Worm (Caenorhabditis elegans) whole organism, young adult: ENCODE results near the gene Y73F8A.36.

Experiments used
- F49E8.2 ChIP-seq: sonication (generic microtip); optimal IDR thresholded peaks from 3 replicates; lab custom pipeline; 2017; ENCODE audit warnings: missing genetic modification characterization, mild to moderate bottlenecking, missing compliant biosample characterization, antibody characterized with exemption, moderate library complexity; ENCODE audit not compliant: insufficient read depth
- F52B5.7 ChIP-seq: sonication (generic microtip); optimal IDR thresholded peaks from 2 replicates; lab custom pipeline; 2016; ENCODE audit warnings: mild to moderate bottlenecking, missing genetic modification characterization, missing compliant biosample characterization
- F55B11.4 ChIP-seq: sonication (generic microtip); optimal IDR thresholded peaks from 2 replicates; lab custom pipeline; 2016; ENCODE audit warnings: missing compliant biosample characterization, missing genetic modification characterization, borderline replicate concordance; ENCODE audit not compliant: insufficient read depth
- K11D2.4 ChIP-seq: fragments of 200-800 bp; sonication (Bioruptor generic); IDR thresholded peaks from 2 replicates; pipeline ENCODE4 v1.3.6; 2022; ENCODE audit warnings: missing genetic modification reagents, missing genetic modification characterization, missing compliant biosample characterization
- Y53G8AR.9 ChIP-seq: fragments of 200-800 bp; sonication (Bioruptor generic); conservative IDR thresholded peaks from 2 replicates; pipeline ENCODE4 v1.3.6; 2022; ENCODE audit warnings: missing genetic modification reagents, missing genetic modification characterization, missing compliant biosample characterization
- Y67H2A.10 ChIP-seq: fragments of 200-800 bp; sonication (Bioruptor generic); conservative IDR thresholded peaks from 2 replicates; pipeline ENCODE4 v1.3.6; 2022; ENCODE audit warnings: missing genetic modification reagents, missing genetic modification characterization, missing compliant biosample characterization
- Y79H2A.3 ChIP-seq: fragments of 200-800 bp; sonication (Bioruptor generic); conservative IDR thresholded peaks from 2 replicates; pipeline ENCODE4 v1.3.6; 2022; ENCODE audit warnings: missing genetic modification reagents, missing genetic modification characterization, missing compliant biosample characterization
- ZK185.1 ChIP-seq: sonication (generic microtip); optimal IDR thresholded peaks from 2 replicates; lab custom pipeline; 2016; ENCODE audit warnings: mild to moderate bottlenecking, missing genetic modification characterization, missing compliant biosample characterization; ENCODE audit not compliant: poor library complexity, severe bottlenecking
- athp-1 ChIP-seq: sonication (generic microtip); optimal IDR thresholded peaks from 2 replicates; lab custom pipeline; 2017; ENCODE audit warnings: mild to moderate bottlenecking, missing genetic modification characterization, missing compliant biosample characterization
- attf-6 ChIP-seq: fragments of 200-800 bp; sonication (Bioruptor generic); IDR thresholded peaks from 2 replicates; pipeline ENCODE4 v1.3.6; 2022; ENCODE audit warnings: missing genetic modification reagents, missing genetic modification characterization, missing compliant biosample characterization
- cebp-2 ChIP-seq: fragments of 200-800 bp; sonication (Bioruptor generic); IDR thresholded peaks from 2 replicates; pipeline ENCODE4 v1.3.6; 2022; ENCODE audit warnings: missing genetic modification characterization, missing compliant biosample characterization
- fkh-3 ChIP-seq: sonication (generic microtip); optimal IDR thresholded peaks from 2 replicates; lab custom pipeline; 2016; ENCODE audit warnings: mild to moderate bottlenecking, missing genetic modification characterization, missing compliant biosample characterization
- gei-17 ChIP-seq: fragments of 200-800 bp; sonication (Bioruptor generic); optimal IDR thresholded peaks from 2 replicates; lab custom pipeline; 2018; ENCODE audit warnings: mild to moderate bottlenecking, missing genetic modification characterization, missing compliant biosample characterization
- hmg-1.2 ChIP-seq: fragments of 200-800 bp; sonication (Bioruptor generic); IDR thresholded peaks from 2 replicates; pipeline ENCODE4 v1.3.6; 2022; ENCODE audit warnings: missing genetic modification reagents, missing genetic modification characterization, missing compliant biosample characterization
- hmg-20 ChIP-seq: fragments of 200-800 bp; sonication (Bioruptor generic); IDR thresholded peaks from 2 replicates; pipeline ENCODE4 v1.3.6; 2022; ENCODE audit warnings: missing genetic modification reagents, missing genetic modification characterization, missing compliant biosample characterization
- hsf-1 ChIP-seq: fragments of 200-800 bp; sonication (Bioruptor generic); IDR thresholded peaks from 2 replicates; pipeline ENCODE4 v1.3.6; 2022; ENCODE audit warnings: missing genetic modification reagents, missing genetic modification characterization, missing compliant biosample characterization
- lin-35 ChIP-seq, 3 experiments: fragments of 150-350 bp in 2 of 3; sonication (generic microtip) in 1 of 3; optimal IDR thresholded peaks; 2 replicates each; lab custom pipeline; 2014 to 2018; ENCODE audit warnings: missing biosample characterization in 3 of 3, missing genetic modification characterization in 3 of 3, missing genetic modification reagents in 3 of 3
- lin-40 ChIP-seq: sonication (generic microtip); optimal IDR thresholded peaks from 2 replicates; lab custom pipeline; 2016; ENCODE audit warnings: missing genetic modification characterization, mild to moderate bottlenecking, missing compliant biosample characterization, missing genotype, missing genetic modification reagents
- madf-8 ChIP-seq: fragments of 200-800 bp; sonication (Bioruptor generic); conservative IDR thresholded peaks from 2 replicates; pipeline ENCODE4 v1.3.6; 2022; ENCODE audit warnings: missing genetic modification reagents, missing genetic modification characterization, missing compliant biosample characterization
- mes-4 ChIP-seq: sonication (generic microtip); optimal IDR thresholded peaks from 2 replicates; lab custom pipeline; 2016; ENCODE audit warnings: missing genotype, missing genetic modification characterization, missing compliant biosample characterization
- nfya-1 ChIP-seq: sonication (generic microtip); optimal IDR thresholded peaks from 2 replicates; lab custom pipeline; 2017; ENCODE audit warnings: antibody characterized with exemption, missing compliant biosample characterization, missing genetic modification characterization, borderline replicate concordance; ENCODE audit not compliant: insufficient read depth
- nfyb-1 ChIP-seq: fragments of 200-800 bp; sonication (Bioruptor generic); IDR thresholded peaks from 2 replicates; pipeline ENCODE4 v1.3.6; 2022; ENCODE audit warnings: missing genetic modification reagents, missing genetic modification characterization, missing compliant biosample characterization
- nhr-80 ChIP-seq: sonication (generic microtip); optimal IDR thresholded peaks from 2 replicates; lab custom pipeline; 2016; ENCODE audit warnings: missing genetic modification characterization, missing compliant biosample characterization
- nhr-90 ChIP-seq: sonication (generic microtip); optimal IDR thresholded peaks from 2 replicates; lab custom pipeline; 2016; ENCODE audit warnings: missing genotype, mild to moderate bottlenecking, missing genetic modification characterization, missing compliant biosample characterization
- snpc-3.4 ChIP-seq: sonication (generic microtip); optimal IDR thresholded peaks from 2 replicates; lab custom pipeline; 2017; ENCODE audit warnings: missing genetic modification characterization, mild to moderate bottlenecking, missing compliant biosample characterization, antibody characterized with exemption, moderate library complexity, missing genotype, missing genetic modification reagents
- snpc-4 ChIP-seq, 5 experiments: fragments of 150-350 bp in 1 of 5; sonication (generic microtip) in 4 of 5; optimal IDR thresholded peaks; 2 replicates each; lab custom pipeline; 2014 to 2018; ENCODE audit warnings: missing genetic modification characterization in 5 of 5, missing biosample characterization in 3 of 5, antibody characterized with exemption in 2 of 5, mild to moderate bottlenecking in 2 of 5, missing compliant biosample characterization in 2 of 5, missing genotype in 2 of 5, moderate library complexity in 2 of 5, missing genetic modification reagents in 1 of 5
- tbp1 ChIP-seq: fragments of 200-800 bp; sonication (Bioruptor generic); optimal IDR thresholded peaks from 2 replicates; lab custom pipeline; 2018; ENCODE audit warnings: mild to moderate bottlenecking, missing genetic modification characterization, missing compliant biosample characterization
- zim-3 ChIP-seq: sonication (generic microtip); optimal IDR thresholded peaks from 2 replicates; lab custom pipeline; 2017; ENCODE audit warnings: mild to moderate bottlenecking, missing genetic modification characterization, moderate library complexity, missing compliant biosample characterization
- ztf-22 ChIP-seq: fragments of 200-800 bp; sonication (Bioruptor generic); optimal IDR thresholded peaks from 2 replicates; lab custom pipeline; 2018; ENCODE audit warnings: mild to moderate bottlenecking, missing genetic modification characterization, moderate library complexity, missing compliant biosample characterization
- ztf-6 ChIP-seq: fragments of 200-800 bp; sonication (Bioruptor generic); IDR thresholded peaks from 2 replicates; pipeline ENCODE4 v1.3.6; 2022; ENCODE audit warnings: missing genetic modification reagents, missing genetic modification characterization, missing compliant biosample characterization

Gene Y73F8A.36

ce11 chrIV:15245655-15246054 is at the start of gene Y73F8A.36:
Y73F8A.36 (plus strand) TSS chrIV:15245955.
- no peak for TF ChIP-seq fkh-3 (tag; lab: Kevin White, UChicago)
- TF ChIP-seq gei-17, result no peak
- TF ChIP-seq snpc-3.4 (tag; lab: Kevin White, UChicago), result no peak
- TF ChIP-seq ztf-6 (GFP tag; lab: Robert Waterston, UW), result no peak
- TF ChIP-seq nhr-90 (tag; lab: Kevin White, UChicago), result no peak
- TF ChIP-seq Y79H2A.3 (GFP tag; lab: Robert Waterston, UW), result no peak
- TF ChIP-seq madf-8 (GFP tag; lab: Robert Waterston, UW), result no peak
- no peak for TF ChIP-seq ZK185.1 (tag; lab: Kevin White, UChicago)
- TF ChIP-seq K11D2.4 (GFP tag; lab: Robert Waterston, UW), result no peak
- TF ChIP-seq nfya-1 (tag; lab: Kevin White, UChicago), result no peak
- no peak for TF ChIP-seq athp-1 (tag; lab: Kevin White, UChicago)
- TF ChIP-seq lin-40 (tag; lab: Kevin White, UChicago), result no peak
- no peak for TF ChIP-seq hsf-1 (GFP tag; lab: Robert Waterston, UW)
- TF ChIP-seq F49E8.2 (tag; lab: Kevin White, UChicago), result no peak
- no peak for TF ChIP-seq nfyb-1 (GFP tag; lab: Robert Waterston, UW)
- no peak for TF ChIP-seq nhr-80
- TF ChIP-seq hmg-20, result no peak
- TF ChIP-seq, all 124 proteins: peak for 0

ce11 chrIV:15202923-15203322 is 42.8 kb upstream of the Y73F8A.36 start, which contains the start of gene sra-30:
sra-30 (minus strand) TSS chrIV:15203023.
- TF ChIP-seq Y53G8AR.9 (GFP tag; lab: Robert Waterston, UW), result no peak
- no peak for TF ChIP-seq Y67H2A.10 (GFP tag; lab: Robert Waterston, UW)
- no peak for TF ChIP-seq F55B11.4 (tag; lab: Kevin White, UChicago)
- TF ChIP-seq tbp1 (GFP tag; lab: Kevin White, UChicago), result no peak
- TF ChIP-seq hmg-1.2 (GFP tag; lab: Robert Waterston, UW), result no peak
- TF ChIP-seq F52B5.7 (tag; lab: Kevin White, UChicago), result no peak
- TF ChIP-seq lin-35 (GFP tag; optimal IDR thresholded peaks at IDR 0.05; lab: Kevin White, UChicago), result no peak
- no peak for TF ChIP-seq ztf-6 (GFP tag; lab: Robert Waterston, UW)

- TF ChIP-seq cebp-2 (GFP tag; lab: Robert Waterston, UW) (no peak), attf-6 (peak; percentile 75), snpc-4 (GFP tag; optimal IDR thresholded peaks at IDR 0.05; lab: Kevin White, UChicago) (peak; percentile 1), snpc-4 (tag; optimal IDR thresholded peaks at IDR 0.05; lab: Kevin White, UChicago) (peak in 1 of 4 experiments; percentile 45)
These were observed 39.1 kb upstream of the Y73F8A.36 start for ce11 chrIV:15206649-15207048.

- TF ChIP-seq attf-6, result peak; percentile 73; the same call in 1 of the 2 replicates
- no peak for TF ChIP-seq snpc-4 (GFP tag; optimal IDR thresholded peaks at IDR 0.05; lab: Kevin White, UChicago)
- TF ChIP-seq snpc-4 (tag; optimal IDR thresholded peaks at IDR 0.05; lab: Kevin White, UChicago), result peak in 1 of 4 experiments; percentile 5
- TF ChIP-seq zim-3 (tag; lab: Kevin White, UChicago), result no peak
- TF ChIP-seq ztf-6 (GFP tag; lab: Robert Waterston, UW), result no peak
These were observed 35.3 kb upstream of the Y73F8A.36 start for ce11 chrIV:15210482-15210881.

- TF ChIP-seq ztf-22 (no peak), mes-4 (tag; lab: Kevin White, UChicago) (no peak), snpc-4 (GFP tag; optimal IDR thresholded peaks at IDR 0.05; lab: Kevin White, UChicago) (no peak), snpc-4 (tag; optimal IDR thresholded peaks at IDR 0.05; lab: Kevin White, UChicago) (peak in 1 of 4 experiments; percentile 18), attf-6 (peak; percentile 62; the same call in 1 of the 2 replicates)
These were observed 31.1 kb upstream of the Y73F8A.36 start for ce11 chrIV:15214694-15215093.
